Fruit fly (Drosophila melanogaster) whole organism, pupa: ENCODE results near the gene sina.

Source experiments
- CG10348 ChIP-seq: fragments of 200-800 bp; sonication (Bioruptor generic); IDR thresholded peaks from 2 replicates; pipeline ENCODE4 v1.3.6; 2022; ENCODE audit warnings: missing biosample characterization, missing genetic modification characterization
- CG12605 ChIP-seq: fragments of 200-800 bp; sonication (Bioruptor generic); IDR thresholded peaks from 2 replicates; pipeline ENCODE4 v1.3.6; 2022; ENCODE audit warnings: missing biosample characterization, missing genetic modification characterization
- CG13204 ChIP-seq: fragments of 200-800 bp; sonication (Bioruptor generic); optimal IDR thresholded peaks from 2 replicates; lab custom pipeline; 2018; ENCODE audit warnings: missing biosample characterization, mild to moderate bottlenecking, missing genetic modification characterization, moderate library complexity
- CG14655 ChIP-seq: fragments of 200-800 bp; sonication (Bioruptor generic); optimal IDR thresholded peaks from 3 replicates; lab custom pipeline; 2017; ENCODE audit warnings: mild to moderate bottlenecking, missing biosample characterization, missing genetic modification reagents, missing genetic modification characterization
- CG15710 ChIP-seq: fragments of 200-800 bp; sonication (Bioruptor generic); optimal IDR thresholded peaks from 2 replicates; lab custom pipeline; 2018; ENCODE audit warnings: missing biosample characterization, mild to moderate bottlenecking, missing genetic modification characterization, moderate library complexity
- CG17806 ChIP-seq: fragments of 200-800 bp; sonication (Bioruptor generic); optimal IDR thresholded peaks from 2 replicates; lab custom pipeline; 2018; ENCODE audit warnings: missing biosample characterization, mild to moderate bottlenecking, missing genetic modification characterization, moderate library complexity
- CG32121 ChIP-seq: fragments of 200-800 bp; sonication (Bioruptor generic); IDR thresholded peaks from 2 replicates; pipeline ENCODE4 v1.3.6; 2022; ENCODE audit warnings: missing biosample characterization, missing genetic modification characterization
- CG34367 ChIP-seq: fragments of 200-800 bp; sonication (Bioruptor generic); optimal IDR thresholded peaks from 2 replicates; lab custom pipeline; 2018; ENCODE audit warnings: missing biosample characterization, mild to moderate bottlenecking, missing genetic modification characterization
- CG4496 ChIP-seq: fragments of 200-800 bp; sonication (Bioruptor generic); IDR thresholded peaks from 3 replicates; pipeline ENCODE4 v1.3.6; 2022; ENCODE audit warnings: missing biosample characterization, missing genetic modification characterization
- CG8159 ChIP-seq: fragments of 200-800 bp; sonication (Bioruptor generic); optimal IDR thresholded peaks from 3 replicates; lab custom pipeline; 2018; ENCODE audit warnings: missing biosample characterization, mild to moderate bottlenecking, missing genetic modification characterization, moderate library complexity
- CG8301 ChIP-seq: fragments of 200-800 bp; sonication (Bioruptor generic); optimal IDR thresholded peaks from 2 replicates; lab custom pipeline; 2018; ENCODE audit warnings: missing biosample characterization, mild to moderate bottlenecking, missing genetic modification characterization
- CG9948 ChIP-seq: fragments of 200-800 bp; sonication (Bioruptor generic); optimal IDR thresholded peaks from 2 replicates; lab custom pipeline; 2018; ENCODE audit warnings: missing biosample characterization, mild to moderate bottlenecking, missing genetic modification characterization, moderate library complexity
- D1 ChIP-seq: fragments of 200-800 bp; sonication (Bioruptor generic); optimal IDR thresholded peaks from 2 replicates; lab custom pipeline; 2018; ENCODE audit warnings: missing biosample characterization, mild to moderate bottlenecking, missing genetic modification characterization, moderate library complexity
- EcR ChIP-seq: fragments of 200-800 bp; sonication (Bioruptor generic); optimal IDR thresholded peaks from 3 replicates; lab custom pipeline; 2019; ENCODE audit warnings: missing biosample characterization, missing genetic modification characterization, mild to moderate bottlenecking, moderate library complexity, missing genetic modification reagents
- Ets98B ChIP-seq: fragments of 200-800 bp; sonication (Bioruptor generic); IDR thresholded peaks from 2 replicates; pipeline ENCODE4 v1.3.6; 2022; ENCODE audit warnings: missing biosample characterization, missing genetic modification characterization
- Pif1A ChIP-seq: fragments of 200-800 bp; sonication (Bioruptor generic); optimal IDR thresholded peaks from 3 replicates; lab custom pipeline; 2016; ENCODE audit warnings: missing biosample characterization, missing genetic modification characterization
- Pif1B ChIP-seq: fragments of 200-800 bp; sonication (Bioruptor generic); optimal IDR thresholded peaks from 3 replicates; lab custom pipeline; 2016; ENCODE audit warnings: missing biosample characterization, missing genetic modification characterization
- Snoo ChIP-seq: fragments of 200-800 bp; sonication (Bioruptor generic); optimal IDR thresholded peaks from 3 replicates; lab custom pipeline; 2017; ENCODE audit warnings: missing biosample characterization, mild to moderate bottlenecking, missing genetic modification characterization, inconsistent platforms
- fd96Ca ChIP-seq: fragments of 200-800 bp; sonication (Bioruptor generic); IDR thresholded peaks from 3 replicates; pipeline ENCODE4 v1.3.6; 2022; ENCODE audit warnings: missing biosample characterization, missing genetic modification characterization
- gl ChIP-seq: fragments of 200-800 bp; sonication (Bioruptor generic); optimal IDR thresholded peaks from 2 replicates; lab custom pipeline; 2018; ENCODE audit warnings: missing biosample characterization, mild to moderate bottlenecking, missing genetic modification characterization
- rn ChIP-seq: fragments of 200-800 bp; sonication (Bioruptor generic); IDR thresholded peaks from 2 replicates; pipeline ENCODE4 v1.3.6; 2022; ENCODE audit warnings: missing biosample characterization, missing genetic modification characterization

The sina gene

DNA sequence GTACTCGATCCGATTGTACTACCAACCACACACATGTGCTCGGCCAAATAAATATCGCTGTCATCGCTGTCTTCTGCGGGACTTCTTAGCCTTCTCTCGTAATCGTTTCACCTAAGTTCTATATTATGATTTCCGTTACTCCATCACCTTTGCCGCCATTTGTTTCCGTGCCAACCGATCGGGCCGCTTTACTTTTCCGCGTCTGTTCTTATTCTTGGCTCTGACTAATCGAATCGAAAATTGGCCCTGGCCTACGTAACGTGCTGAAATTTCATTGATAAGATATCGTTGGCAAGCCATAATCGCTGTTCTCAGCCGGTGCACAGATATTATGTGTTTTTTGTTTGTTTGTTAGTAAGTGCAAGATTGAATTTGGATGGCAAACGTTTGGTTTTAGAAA is 13.6 kb downstream of the sina start:
- TF ChIP-seq CG15710 (tag; lab: Kevin White, UChicago): no peak
- TF ChIP-seq CG10348 (GFP tag; lab: Robert Waterston, UW): no peak
- no peak for TF ChIP-seq D1 (tag; lab: Kevin White, UChicago)
- no peak for TF ChIP-seq Ets98B (GFP tag; lab: Robert Waterston, UW)
- no peak for TF ChIP-seq CG17806 (tag; lab: Kevin White, UChicago)
- no peak for TF ChIP-seq CG34367 (tag; lab: Kevin White, UChicago)
- no peak for TF ChIP-seq CG32121 (GFP tag; lab: Robert Waterston, UW)
- TF ChIP-seq gl: no peak
- TF ChIP-seq Pif1A: no peak
- TF ChIP-seq Snoo (tag; lab: Kevin White, UChicago): no peak
- no peak for TF ChIP-seq rn (GFP tag; lab: Robert Waterston, UW)
- no peak for TF ChIP-seq CG4496 (GFP tag; lab: Robert Waterston, UW)
- no peak for TF ChIP-seq CG12605 (GFP tag; lab: Robert Waterston, UW)
- no peak for TF ChIP-seq CG8159
- TF ChIP-seq CG14655 (GFP tag; lab: Kevin White, UChicago): no peak
- no peak for TF ChIP-seq fd96Ca
- TF ChIP-seq CG8301: no peak

DNA sequence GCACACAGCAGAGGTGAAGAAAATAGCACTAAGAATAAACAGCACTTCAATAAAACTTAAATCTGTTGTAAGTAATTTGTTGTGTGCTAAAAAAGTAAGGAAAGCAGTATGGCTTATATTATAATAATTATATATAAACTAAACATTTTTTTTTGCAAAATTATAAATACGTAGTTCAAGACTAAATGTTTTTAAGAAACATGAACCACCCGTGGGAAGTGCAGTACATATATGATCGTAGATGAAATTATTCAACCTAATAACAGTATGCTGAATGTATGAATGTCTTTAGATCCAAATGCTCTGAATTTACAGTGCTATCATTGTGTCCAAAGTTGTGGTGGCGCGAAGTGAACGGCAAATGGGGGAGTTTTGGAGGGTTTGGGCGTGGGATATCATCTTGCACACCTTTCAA is 17.2 kb downstream of the sina start:
- TF ChIP-seq CG14655 (GFP tag; lab: Kevin White, UChicago) (peak; percentile 38), gl (no peak), Pif1B (no peak), Pif1A (no peak), Snoo (tag; lab: Kevin White, UChicago) (no peak), CG13204 (GFP tag; lab: Kevin White, UChicago) (no peak), fd96Ca (no peak), D1 (tag; lab: Kevin White, UChicago) (no peak), rn (GFP tag; lab: Robert Waterston, UW) (no peak), CG10348 (GFP tag; lab: Robert Waterston, UW) (no peak), CG34367 (tag; lab: Kevin White, UChicago) (no peak), CG12605 (GFP tag; lab: Robert Waterston, UW) (no peak), CG9948 (tag; lab: Kevin White, UChicago) (no peak), Ets98B (GFP tag; lab: Robert Waterston, UW) (no peak), CG8301 (peak; percentile 16)
- TF ChIP-seq, all 21 proteins: peak for 2

DNA sequence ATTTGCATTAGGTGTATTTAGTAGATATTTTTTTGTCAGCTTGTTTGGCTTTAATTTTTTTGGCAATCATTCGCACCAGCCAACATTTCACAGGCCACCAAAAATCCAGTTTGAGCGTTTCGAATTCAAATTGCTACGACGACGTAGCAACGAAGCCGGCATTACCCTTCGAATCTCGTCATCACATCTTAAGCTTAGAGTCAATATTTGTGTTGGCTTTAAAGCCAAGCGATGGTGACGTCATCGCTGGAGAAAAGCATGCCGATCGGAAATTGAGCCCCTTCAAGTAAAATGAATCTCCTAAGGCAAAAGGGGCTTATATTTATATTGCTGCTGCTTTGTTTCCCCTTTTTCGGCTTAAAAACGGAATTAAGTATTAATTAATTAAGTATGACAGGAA is 18.1 kb downstream of the sina start:
- TF ChIP-seq CG17806 (tag; lab: Kevin White, UChicago) (no peak), Pif1A (no peak), CG12605 (GFP tag; lab: Robert Waterston, UW) (no peak), CG34367 (tag; lab: Kevin White, UChicago) (no peak), CG4496 (GFP tag; lab: Robert Waterston, UW) (no peak), CG10348 (GFP tag; lab: Robert Waterston, UW) (no peak)

DNA sequence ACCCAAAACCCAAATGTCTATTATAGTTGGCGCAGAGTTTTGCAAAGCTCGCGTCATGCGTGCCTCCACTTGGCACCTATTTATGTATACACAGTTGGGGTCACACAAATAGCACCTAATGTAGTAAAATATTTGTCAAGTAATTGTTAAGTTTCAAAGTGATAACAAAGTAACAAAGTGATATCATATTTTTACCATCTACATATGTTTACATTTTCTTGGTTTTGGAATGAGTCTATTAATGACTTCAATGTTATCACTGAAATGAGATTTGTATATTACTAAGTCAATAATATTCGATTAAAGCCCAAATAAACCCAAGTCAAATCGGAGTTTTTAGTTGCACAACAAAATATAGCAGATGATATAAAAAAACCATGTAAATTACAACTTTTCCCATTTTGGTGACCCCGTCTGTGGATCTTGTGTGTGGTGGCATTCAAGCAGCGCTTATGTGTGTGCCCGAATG is 19.0 kb downstream of the sina start:
- peak; percentile 70 for TF ChIP-seq Pif1B
- peak; percentile 30; the same call in 1 of the 2 replicates for TF ChIP-seq Ets98B (GFP tag; lab: Robert Waterston, UW)
- peak; percentile 60 for TF ChIP-seq gl
- TF ChIP-seq fd96Ca: no peak
- peak; percentile 95 for TF ChIP-seq CG8301
- TF ChIP-seq CG9948 (tag; lab: Kevin White, UChicago): peak; percentile 85
- TF ChIP-seq CG13204 (GFP tag; lab: Kevin White, UChicago): no peak
- peak; percentile 50 for TF ChIP-seq CG34367 (tag; lab: Kevin White, UChicago)
- peak; percentile 88 for TF ChIP-seq CG14655 (GFP tag; lab: Kevin White, UChicago)
- peak; percentile 74 for TF ChIP-seq Pif1A
- peak; percentile 45; the same call in 1 of the 3 replicates for TF ChIP-seq CG4496 (GFP tag; lab: Robert Waterston, UW)
- peak; percentile 57 for TF ChIP-seq CG12605 (GFP tag; lab: Robert Waterston, UW)
- no peak for TF ChIP-seq CG10348 (GFP tag; lab: Robert Waterston, UW)
- TF ChIP-seq CG17806 (tag; lab: Kevin White, UChicago): peak; percentile 36
- peak; percentile 74 for TF ChIP-seq D1 (tag; lab: Kevin White, UChicago)
- peak; percentile 21 for TF ChIP-seq Snoo (tag; lab: Kevin White, UChicago)
- TF ChIP-seq rn (GFP tag; lab: Robert Waterston, UW): no peak
- peak; percentile 57 for TF ChIP-seq CG8159
- no peak for TF ChIP-seq EcR
- TF ChIP-seq CG15710 (tag; lab: Kevin White, UChicago): peak; percentile 50
- TF ChIP-seq CG32121 (GFP tag; lab: Robert Waterston, UW): peak; percentile 70

DNA sequence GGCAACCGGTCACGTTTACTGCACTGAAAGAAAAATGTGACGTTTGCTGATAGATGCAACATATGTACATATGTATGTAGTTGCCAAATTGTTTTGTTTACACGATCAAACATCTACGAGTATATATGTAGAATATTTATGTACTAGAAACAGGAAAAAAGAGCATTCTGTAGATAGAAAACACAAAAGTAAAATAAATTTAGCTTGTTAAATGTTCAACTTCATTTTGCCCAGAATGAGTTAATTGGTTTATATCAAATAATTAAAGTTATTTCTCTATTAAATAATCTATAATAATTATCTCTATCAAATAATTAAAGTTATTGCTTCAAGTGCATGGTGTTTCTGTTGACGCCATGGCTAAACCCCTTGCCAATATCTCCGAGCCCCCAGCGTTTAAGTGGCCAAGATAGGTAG is 19.6 kb downstream of the sina start:
- TF ChIP-seq fd96Ca: 0 out of 3 replicates have a peak, but pooled peaks have one; percentile 11
- peak; percentile 64 for TF ChIP-seq CG9948 (tag; lab: Kevin White, UChicago)
- peak; percentile 7; the same call in 1 of the 3 replicates for TF ChIP-seq CG4496 (GFP tag; lab: Robert Waterston, UW)
- peak; percentile 78 for TF ChIP-seq CG17806 (tag; lab: Kevin White, UChicago)
- no peak for TF ChIP-seq EcR
- peak; percentile 33 for TF ChIP-seq D1 (tag; lab: Kevin White, UChicago)
- peak; percentile 88 for TF ChIP-seq CG14655 (GFP tag; lab: Kevin White, UChicago)
- TF ChIP-seq CG8159: peak; percentile 73
- TF ChIP-seq Snoo (tag; lab: Kevin White, UChicago): peak; percentile 9
- TF ChIP-seq Pif1A: peak; percentile 5
- TF ChIP-seq CG13204 (GFP tag; lab: Kevin White, UChicago): no peak
- no peak for TF ChIP-seq CG32121 (GFP tag; lab: Robert Waterston, UW)
- TF ChIP-seq gl: no peak
- TF ChIP-seq CG12605 (GFP tag; lab: Robert Waterston, UW): peak; percentile 12; the same call in 1 of the 2 replicates
- TF ChIP-seq Pif1B: peak; percentile 28
- TF ChIP-seq CG8301: peak; percentile 87

DNA sequence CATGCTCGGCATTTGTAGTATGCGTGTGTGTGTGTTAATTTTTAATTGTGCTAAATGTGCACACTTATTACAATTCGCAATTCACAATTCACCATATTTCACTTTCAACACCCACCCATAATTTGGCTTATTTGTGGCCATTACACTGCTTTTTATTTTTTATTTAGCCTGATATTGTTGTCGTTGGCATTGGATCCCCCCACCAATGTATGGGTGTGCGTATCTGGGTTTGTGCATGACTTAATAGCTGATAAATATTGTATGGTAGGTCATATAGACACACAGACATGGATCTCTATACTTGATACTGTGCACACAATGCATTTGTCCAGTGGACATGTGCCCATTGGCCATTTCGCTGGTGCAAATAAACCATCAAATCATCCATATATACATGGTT is 20.1 kb downstream of the sina start:
- TF ChIP-seq D1 (tag; lab: Kevin White, UChicago): no peak
- TF ChIP-seq gl: no peak
- no peak for TF ChIP-seq rn (GFP tag; lab: Robert Waterston, UW)
- TF ChIP-seq Pif1A: no peak
- TF ChIP-seq Pif1B: no peak
- no peak for TF ChIP-seq CG13204 (GFP tag; lab: Kevin White, UChicago)
- no peak for TF ChIP-seq CG32121 (GFP tag; lab: Robert Waterston, UW)
- no peak for TF ChIP-seq CG14655 (GFP tag; lab: Kevin White, UChicago)
- no peak for TF ChIP-seq fd96Ca
- no peak for TF ChIP-seq CG8159
- no peak for TF ChIP-seq CG4496 (GFP tag; lab: Robert Waterston, UW)
- TF ChIP-seq CG12605 (GFP tag; lab: Robert Waterston, UW): no peak
- no peak for TF ChIP-seq CG8301
- no peak for TF ChIP-seq CG9948 (tag; lab: Kevin White, UChicago)
